Fruit fly (Drosophila melanogaster) whole organism, embryonic: ENCODE measurements around the gene CG8312.
A peak's percentile ranks its signal among the peaks of the same experiment; 100 is the strongest.

Experiments
- Aef1 ChIP-seq: fragments of 200-800 bp; sonication (Bioruptor generic); IDR thresholded peaks from 3 replicates; pipeline ENCODE4 v1.3.6; 2022; ENCODE audit warnings: missing biosample characterization, missing genetic modification characterization
- BtbVII ChIP-seq: fragments of 200-800 bp; sonication (Bioruptor generic); optimal IDR thresholded peaks from 3 replicates; lab custom pipeline; 2017; ENCODE audit warnings: missing biosample characterization, mild to moderate bottlenecking, missing genetic modification characterization
- CG10209 ChIP-seq: fragments of 200-800 bp; sonication (Bioruptor generic); optimal IDR thresholded peaks from 3 replicates; lab custom pipeline; 2017; ENCODE audit warnings: missing biosample characterization, mild to moderate bottlenecking, missing genetic modification characterization, missing genetic modification reagents
- CG1024 ChIP-seq: fragments of 200-800 bp; sonication (Bioruptor generic); IDR thresholded peaks from 2 replicates; pipeline ENCODE4 v1.3.6; 2022; ENCODE audit warnings: missing biosample characterization, missing genetic modification characterization
- CG10979 ChIP-seq: fragments of 200-800 bp; sonication (Bioruptor generic); optimal IDR thresholded peaks from 2 replicates; lab custom pipeline; 2018; ENCODE audit warnings: missing biosample characterization, mild to moderate bottlenecking, missing genetic modification characterization, moderate library complexity
- CG11093 ChIP-seq: fragments of 200-800 bp; sonication (Bioruptor generic); IDR thresholded peaks from 3 replicates; pipeline ENCODE4 v1.3.6; 2022; ENCODE audit warnings: missing biosample characterization, missing genetic modification characterization
- CG11695 ChIP-seq: fragments of 200-800 bp; sonication (Bioruptor generic); IDR thresholded peaks from 3 replicates; pipeline ENCODE4 v1.3.6; 2022; ENCODE audit warnings: missing biosample characterization, missing genetic modification characterization
- CG11723 ChIP-seq: fragments of 200-800 bp; sonication (Bioruptor generic); optimal IDR thresholded peaks from 2 replicates; lab custom pipeline; 2017; ENCODE audit warnings: missing biosample characterization, mild to moderate bottlenecking, missing genetic modification characterization
- CG12236 ChIP-seq: fragments of 200-800 bp; sonication (Bioruptor generic); optimal IDR thresholded peaks from 2 replicates; lab custom pipeline; 2016; ENCODE audit warnings: missing biosample characterization, missing genetic modification characterization
- CG2889 ChIP-seq: fragments of 200-800 bp; sonication (Bioruptor generic); IDR thresholded peaks from 3 replicates; pipeline ENCODE4 v1.3.6; 2022; ENCODE audit warnings: missing biosample characterization, missing genetic modification characterization
- CG32532 ChIP-seq: fragments of 200-800 bp; sonication (Bioruptor generic); IDR thresholded peaks from 2 replicates; pipeline ENCODE4 v1.3.6; 2022; ENCODE audit warnings: missing biosample characterization, missing genetic modification characterization
- CG34376 ChIP-seq: fragments of 200-800 bp; sonication (Bioruptor generic); optimal IDR thresholded peaks from 2 replicates; lab custom pipeline; 2018; ENCODE audit warnings: missing biosample characterization, mild to moderate bottlenecking, missing genetic modification characterization
- CG3838 ChIP-seq: fragments of 200-800 bp; sonication (Bioruptor generic); optimal IDR thresholded peaks from 3 replicates; lab custom pipeline; 2016; ENCODE audit warnings: missing biosample characterization, missing genetic modification characterization
- CG3847 ChIP-seq: fragments of 200-800 bp; sonication (Bioruptor generic); IDR thresholded peaks from 2 replicates; pipeline ENCODE4 v1.3.6; 2022; ENCODE audit warnings: missing biosample characterization, missing genetic modification characterization
- CG4617 ChIP-seq: fragments of 200-800 bp; sonication (Bioruptor generic); optimal IDR thresholded peaks from 3 replicates; lab custom pipeline; 2016; ENCODE audit warnings: missing biosample characterization, missing genetic modification characterization, borderline replicate concordance
- CG4854 ChIP-seq: fragments of 200-800 bp; sonication (Bioruptor generic); optimal IDR thresholded peaks from 2 replicates; lab custom pipeline; 2016; ENCODE audit warnings: missing biosample characterization, missing genetic modification characterization, inconsistent platforms
- CG6254 ChIP-seq: fragments of 200-800 bp; sonication (Bioruptor generic); optimal IDR thresholded peaks from 3 replicates; lab custom pipeline; 2017; ENCODE audit warnings: mild to moderate bottlenecking, missing biosample characterization, missing genetic modification reagents, missing genetic modification characterization
- CG6683 ChIP-seq: fragments of 200-800 bp; sonication (Bioruptor generic); optimal IDR thresholded peaks from 2 replicates; lab custom pipeline; 2017; ENCODE audit warnings: missing biosample characterization, mild to moderate bottlenecking, missing genetic modification characterization, missing genetic modification reagents
- CG8359 ChIP-seq: fragments of 200-800 bp; sonication (Bioruptor generic); optimal IDR thresholded peaks from 2 replicates; lab custom pipeline; 2017; ENCODE audit warnings: missing biosample characterization, mild to moderate bottlenecking, missing genetic modification characterization, borderline replicate concordance
- CG8388 ChIP-seq: fragments of 200-800 bp; sonication (Bioruptor generic); optimal IDR thresholded peaks from 2 replicates; lab custom pipeline; 2019; ENCODE audit warnings: missing biosample characterization, mild to moderate bottlenecking, missing genetic modification characterization, moderate library complexity
- CG9215 ChIP-seq: fragments of 200-800 bp; sonication (Bioruptor generic); IDR thresholded peaks from 2 replicates; pipeline ENCODE4 v1.3.6; 2022; ENCODE audit warnings: missing biosample characterization, missing genetic modification characterization
- CG9609 ChIP-seq: fragments of 200-800 bp; sonication (Bioruptor generic); optimal IDR thresholded peaks from 3 replicates; lab custom pipeline; 2016; ENCODE audit warnings: missing biosample characterization, missing genetic modification characterization
- Chrac-16 ChIP-seq: fragments of 200-800 bp; sonication (Bioruptor generic); optimal IDR thresholded peaks from 3 replicates; lab custom pipeline; 2016; ENCODE audit warnings: missing biosample characterization, missing genetic modification characterization
- Dbx ChIP-seq: fragments of 200-800 bp; sonication (Bioruptor generic); IDR thresholded peaks from 3 replicates; pipeline ENCODE4 v1.3.6; 2022; ENCODE audit warnings: missing biosample characterization, missing genetic modification characterization
- Doc3 ChIP-seq: fragments of 200-800 bp; sonication (Bioruptor generic); IDR thresholded peaks from 3 replicates; pipeline ENCODE4 v1.3.6; 2022; ENCODE audit warnings: missing biosample characterization, missing genetic modification characterization; ENCODE audit not compliant: partially characterized antibody
- E2f2 ChIP-seq: fragments of 200-800 bp; sonication (Bioruptor generic); IDR thresholded peaks from 2 replicates; pipeline ENCODE4 v1.3.6; 2022; ENCODE audit warnings: missing biosample characterization, missing genetic modification characterization
- Gug ChIP-seq: fragments of 200-800 bp; sonication (Bioruptor generic); IDR thresholded peaks from 4 replicates; pipeline ENCODE4 v1.3.6; 2022; ENCODE audit warnings: missing biosample characterization, missing genetic modification characterization
- Hmx ChIP-seq: fragments of 200-800 bp; sonication (Bioruptor generic); optimal IDR thresholded peaks from 2 replicates; lab custom pipeline; 2016; ENCODE audit warnings: missing biosample characterization, missing genetic modification characterization
- Hr3 ChIP-seq: fragments of 200-800 bp; sonication (Bioruptor generic); optimal IDR thresholded peaks from 3 replicates; lab custom pipeline; 2016; ENCODE audit warnings: missing biosample characterization, missing genetic modification characterization
- MESR4 ChIP-seq: fragments of 200-800 bp; sonication (Bioruptor generic); optimal IDR thresholded peaks from 2 replicates; lab custom pipeline; 2018; ENCODE audit warnings: missing biosample characterization, mild to moderate bottlenecking, missing genetic modification characterization, moderate library complexity
- MTF-1 ChIP-seq: fragments of 200-800 bp; sonication (Bioruptor generic); optimal IDR thresholded peaks from 2 replicates; lab custom pipeline; 2018; ENCODE audit warnings: missing biosample characterization, mild to moderate bottlenecking, missing genetic modification characterization, borderline replicate concordance
- PHDP ChIP-seq: fragments of 200-800 bp; sonication (Bioruptor generic); optimal IDR thresholded peaks from 3 replicates; lab custom pipeline; 2018; ENCODE audit warnings: missing biosample characterization, mild to moderate bottlenecking, missing genetic modification characterization, moderate library complexity
- Tbp ChIP-seq: fragments of >200 bp; optimal IDR thresholded peaks from 2 replicates; lab custom pipeline; 2018; ENCODE audit warnings: missing biosample characterization, missing genetic modification characterization
- Xbp1 ChIP-seq: fragments of 200-800 bp; sonication (Bioruptor generic); optimal IDR thresholded peaks from 3 replicates; lab custom pipeline; 2016; ENCODE audit warnings: missing biosample characterization, mild to moderate bottlenecking, missing genetic modification characterization
- chif ChIP-seq, 2 experiments: fragments of 200-800 bp; sonication (Bioruptor generic); optimal IDR thresholded peaks; 3 replicates each; lab custom pipeline; 2016; ENCODE audit warnings: missing biosample characterization in 2 of 2, missing genetic modification characterization in 2 of 2
- da ChIP-seq: fragments of 200-800 bp; sonication (Bioruptor generic); optimal IDR thresholded peaks from 2 replicates; lab custom pipeline; 2016; ENCODE audit warnings: missing biosample characterization, missing genetic modification characterization
- disco-r ChIP-seq: fragments of 200-800 bp; sonication (Bioruptor generic); optimal IDR thresholded peaks from 2 replicates; lab custom pipeline; 2016; ENCODE audit warnings: missing biosample characterization, missing genetic modification characterization
- eyg ChIP-seq: fragments of 200-800 bp; sonication (Bioruptor generic); optimal IDR thresholded peaks from 3 replicates; lab custom pipeline; 2016; ENCODE audit warnings: missing biosample characterization, missing genetic modification characterization
- gfzf ChIP-seq: fragments of 200-800 bp; sonication (Bioruptor generic); optimal IDR thresholded peaks from 2 replicates; lab custom pipeline; 2016; ENCODE audit warnings: missing biosample characterization, mild to moderate bottlenecking, missing genetic modification characterization, moderate library complexity
- ind ChIP-seq: fragments of 200-800 bp; sonication (Bioruptor generic); optimal IDR thresholded peaks from 3 replicates; lab custom pipeline; 2016; ENCODE audit warnings: missing biosample characterization, missing genetic modification characterization
- jing ChIP-seq: fragments of 200-800 bp; sonication (Bioruptor generic); optimal IDR thresholded peaks from 2 replicates; lab custom pipeline; 2018; ENCODE audit warnings: missing biosample characterization, mild to moderate bottlenecking, missing genetic modification characterization
- kni ChIP-seq: fragments of 200-800 bp; sonication (Bioruptor generic); optimal IDR thresholded peaks from 3 replicates; lab custom pipeline; 2017; ENCODE audit warnings: mild to moderate bottlenecking, missing biosample characterization, missing genetic modification reagents, missing genetic modification characterization
- odd ChIP-seq: fragments of 200-800 bp; sonication (Bioruptor generic); optimal IDR thresholded peaks from 2 replicates; lab custom pipeline; 2017; ENCODE audit warnings: missing biosample characterization, mild to moderate bottlenecking, missing genetic modification characterization
- pros ChIP-seq: fragments of 200-800 bp; sonication (Bioruptor generic); optimal IDR thresholded peaks from 3 replicates; lab custom pipeline; 2019; ENCODE audit warnings: missing biosample characterization, mild to moderate bottlenecking, missing genetic modification characterization, moderate library complexity
- salm ChIP-seq: fragments of 200-800 bp; sonication (Bioruptor generic); optimal IDR thresholded peaks from 2 replicates; lab custom pipeline; 2018; ENCODE audit warnings: missing biosample characterization, mild to moderate bottlenecking, missing genetic modification characterization
- sc ChIP-seq, 3 experiments: fragments of >200 bp in 2 of 3; fragments of 200-800 bp in 1 of 3; sonication (Bioruptor generic) in 1 of 3; optimal IDR thresholded peaks; 2 replicates in 2 of 3; 3 replicates in 1 of 3; lab custom pipeline; 2017; ENCODE audit warnings: mild to moderate bottlenecking in 1 of 3, missing biosample characterization in 1 of 3, missing genetic modification characterization in 1 of 3, missing genetic modification reagents in 1 of 3
- ttk ChIP-seq: fragments of 200-800 bp; sonication (Bioruptor generic); IDR thresholded peaks from 2 replicates; pipeline ENCODE4 v2.1.2; 2022; ENCODE audit warnings: missing biosample characterization, missing genetic modification characterization
- tx ChIP-seq: fragments of 200-800 bp; sonication (Bioruptor generic); optimal IDR thresholded peaks from 2 replicates; lab custom pipeline; 2016; ENCODE audit warnings: missing biosample characterization, missing genetic modification characterization
- wor ChIP-seq: fragments of 200-800 bp; sonication (Bioruptor generic); IDR thresholded peaks from 2 replicates; pipeline ENCODE4 v1.3.6; 2022; ENCODE audit warnings: missing biosample characterization, missing genetic modification characterization

Gene CG8312

dm6 chr3R:9559413-9560014 lies 31.6 kb upstream of the CG8312 start, which contains the start of the genes AP-1mu and MBD-like (continued):
- peak; percentile 61; the same call in 3 of the 4 replicates for TF ChIP-seq Gug
- TF ChIP-seq Hmx (GFP tag; lab: Kevin White, UChicago): peak; percentile 27
- TF ChIP-seq CG9609 (GFP tag; lab: Kevin White, UChicago): peak; percentile 62
- peak; percentile 58 for TF ChIP-seq CG4854 (GFP tag; lab: Kevin White, UChicago)
- TF ChIP-seq MESR4 (GFP tag; lab: Kevin White, UChicago): peak; percentile 78
- peak; percentile 52 for TF ChIP-seq Aef1 (GFP tag; lab: Robert Waterston, UW)
- TF ChIP-seq BtbVII (GFP tag; lab: Kevin White, UChicago): peak; percentile 40
- TF ChIP-seq CG6254: no peak
- TF ChIP-seq CG8359 (GFP tag; lab: Kevin White, UChicago): peak; percentile 35
- no peak for TF ChIP-seq pros (GFP tag; lab: Kevin White, UChicago)
- no peak for TF ChIP-seq CG3838 (GFP tag; lab: Kevin White, UChicago)
- TF ChIP-seq CG10209 (GFP tag; lab: Kevin White, UChicago): peak; percentile 67
- no peak for TF ChIP-seq disco-r (GFP tag; lab: Kevin White, UChicago)
- TF ChIP-seq PHDP (tag; lab: Kevin White, UChicago): peak; percentile 55
- TF ChIP-seq CG3847 (GFP tag; lab: Robert Waterston, UW): peak; percentile 88
- peak; percentile 60 for TF ChIP-seq E2f2
- no peak for TF ChIP-seq sc (optimal IDR thresholded peaks at IDR 0.05; lab: Kevin White, UChicago)
- peak; percentile 30 for TF ChIP-seq sc (GFP tag; optimal IDR thresholded peaks at IDR 0.05; lab: Kevin White, UChicago)
- TF ChIP-seq CG10979 (tag; lab: Kevin White, UChicago): peak; percentile 45
- peak; percentile 89 for TF ChIP-seq gfzf
- TF ChIP-seq CG11695 (GFP tag; lab: Robert Waterston, UW): no peak
- no peak for TF ChIP-seq salm (tag; lab: Kevin White, UChicago)
- peak; percentile 30 for TF ChIP-seq CG12236 (GFP tag; lab: Kevin White, UChicago)
- no peak for TF ChIP-seq ttk
- peak; percentile 34; the same call in 1 of the 2 replicates for TF ChIP-seq wor (GFP tag; lab: Robert Waterston, UW)
- TF ChIP-seq CG9215 (GFP tag; lab: Robert Waterston, UW): peak; percentile 66
- peak; percentile 70 for TF ChIP-seq ind
- no peak for TF ChIP-seq Tbp (GFP tag; lab: Kevin White, UChicago)
- peak; percentile 12; the same call in 1 of the 3 replicates for TF ChIP-seq Dbx (GFP tag; lab: Robert Waterston, UW)
- TF ChIP-seq chif (GFP tag; optimal IDR thresholded peaks at IDR 0.05; lab: Kevin White, UChicago): peak; percentile 35 to 67
- TF ChIP-seq MTF-1: no peak
- TF ChIP-seq Doc3 (GFP tag; lab: Robert Waterston, UW): no peak
- peak; percentile 62 for TF ChIP-seq CG32532 (GFP tag; lab: Robert Waterston, UW)
- TF ChIP-seq CG1024 (GFP tag; lab: Robert Waterston, UW): no peak
- TF ChIP-seq eyg: peak; percentile 19
- peak; percentile 58 for TF ChIP-seq tx
- peak; percentile 73 for TF ChIP-seq Xbp1 (GFP tag; lab: Kevin White, UChicago)
- peak; percentile 65 for TF ChIP-seq Chrac-16
- TF ChIP-seq jing (GFP tag; lab: Kevin White, UChicago): no peak
- peak; percentile 44; the same call in 1 of the 3 replicates for TF ChIP-seq CG11093 (GFP tag; lab: Robert Waterston, UW)
- peak; percentile 66 for TF ChIP-seq Hr3 (GFP tag; lab: Kevin White, UChicago)
- peak; percentile 10 for TF ChIP-seq kni (GFP tag; lab: Kevin White, UChicago)
- 0 out of 3 replicates have a peak, but pooled peaks have one; percentile 52 for TF ChIP-seq CG2889 (GFP tag; lab: Robert Waterston, UW)
- peak; percentile 96 for TF ChIP-seq CG4617 (GFP tag; lab: Kevin White, UChicago)
- TF ChIP-seq CG6683 (GFP tag; lab: Kevin White, UChicago): no peak
- TF ChIP-seq CG8388: peak; percentile 27
- TF ChIP-seq CG34376 (GFP tag; lab: Kevin White, UChicago): peak; percentile 68
- peak; percentile 16 for TF ChIP-seq da (GFP tag; lab: Kevin White, UChicago)
- TF ChIP-seq odd (GFP tag; lab: Kevin White, UChicago): no peak
- peak; percentile 15 for TF ChIP-seq CG11723
